Fruit fly (Drosophila melanogaster) Kc167 (cell line): ENCODE results near the gene CG7289.

Experiments used
- Sin3A ChIP-seq: fragments of >200 bp; optimal IDR thresholded peaks from 2 replicates; lab custom pipeline; 2018; ENCODE audit warnings: missing external identifiers
- psq ChIP-seq: fragments of >200 bp; optimal IDR thresholded peaks from 2 replicates; lab custom pipeline; 2017; ENCODE audit warnings: missing external identifiers

- TF ChIP-seq psq (lab: Kevin White, UChicago) (no peak), Sin3A (lab: Kevin White, UChicago) (no peak)
These were observed 26.1 kb downstream of the CG7289 start, which contains the start of gene Nplp4 for dm6 chr2L:2008114-2008513.
